Worm (Caenorhabditis elegans) whole organism, midembryonic: Measurements from ENCODE around the gene B0001.4.

Experiments used
- flt-1 ChIP-seq: fragments of 200-800 bp; sonication (Bioruptor generic); IDR thresholded peaks from 2 replicates; pipeline ENCODE4 v1.3.6; 2022; ENCODE audit warnings: missing genetic modification characterization, missing compliant biosample characterization
- ztf-23 ChIP-seq: fragments of 200-800 bp; sonication (Bioruptor generic); IDR thresholded peaks from 2 replicates; pipeline ENCODE4 v1.3.6; 2022; ENCODE audit warnings: missing genetic modification reagents, missing genetic modification characterization, missing compliant biosample characterization
- ztf-29 ChIP-seq: fragments of 200-800 bp; sonication (Bioruptor generic); IDR thresholded peaks from 2 replicates; pipeline ENCODE4 v1.3.6; 2022; ENCODE audit warnings: missing genetic modification reagents, missing genetic modification characterization, missing compliant biosample characterization

ce11 chrIV:12093819-12094218, 44.2 kb downstream of the B0001.4 start, which contains the start of gene F11A10.5:
- TF ChIP-seq ztf-29 (GFP tag; lab: Robert Waterston, UW) (no peak), flt-1 (GFP tag; lab: Robert Waterston, UW) (no peak), ztf-23 (no peak)
